Fruit fly (Drosophila melanogaster) whole organism, embryonic: Measurements from ENCODE around the gene Prx2.
A peak's percentile ranks its signal among the peaks of the same experiment; 100 is the strongest.

ENCODE experiments used
- Asciz ChIP-seq: fragments of 200-800 bp; sonication (Bioruptor generic); optimal IDR thresholded peaks from 2 replicates; lab custom pipeline; 2017; ENCODE audit warnings: missing biosample characterization, mild to moderate bottlenecking, missing genetic modification characterization, missing genetic modification reagents
- CG10209 ChIP-seq: fragments of 200-800 bp; sonication (Bioruptor generic); optimal IDR thresholded peaks from 3 replicates; lab custom pipeline; 2017; ENCODE audit warnings: missing biosample characterization, mild to moderate bottlenecking, missing genetic modification characterization, missing genetic modification reagents
- CG10431 ChIP-seq: fragments of 200-800 bp; sonication (Bioruptor generic); optimal IDR thresholded peaks from 3 replicates; lab custom pipeline; 2018; ENCODE audit warnings: missing biosample characterization, mild to moderate bottlenecking, missing genetic modification characterization
- CG11085 ChIP-seq: fragments of 200-800 bp; sonication (Bioruptor generic); IDR thresholded peaks from 2 replicates; pipeline ENCODE4 v1.3.6; 2022; ENCODE audit warnings: missing biosample characterization, missing genetic modification characterization
- CG12071 ChIP-seq: fragments of 200-800 bp; sonication (Bioruptor generic); optimal IDR thresholded peaks from 3 replicates; lab custom pipeline; 2018; ENCODE audit warnings: missing biosample characterization, mild to moderate bottlenecking, missing genetic modification characterization
- CG12236 ChIP-seq: fragments of 200-800 bp; sonication (Bioruptor generic); optimal IDR thresholded peaks from 2 replicates; lab custom pipeline; 2016; ENCODE audit warnings: missing biosample characterization, missing genetic modification characterization
- CG12744 ChIP-seq: fragments of 200-800 bp; sonication (Bioruptor generic); optimal IDR thresholded peaks from 2 replicates; lab custom pipeline; 2016; ENCODE audit warnings: missing biosample characterization, missing genetic modification characterization
- CG13287 ChIP-seq: fragments of 200-800 bp; sonication (Bioruptor generic); IDR thresholded peaks from 2 replicates; pipeline ENCODE4 v1.3.6; 2022; ENCODE audit warnings: missing biosample characterization, missing genetic modification characterization; ENCODE audit not compliant: partially characterized antibody
- CG16779 ChIP-seq: fragments of 200-800 bp; sonication (Bioruptor generic); IDR thresholded peaks from 2 replicates; pipeline ENCODE4 v1.3.6; 2022; ENCODE audit warnings: missing biosample characterization, missing genetic modification characterization
- CG16813 ChIP-seq: fragments of 200-800 bp; sonication (Bioruptor generic); IDR thresholded peaks from 3 replicates; pipeline ENCODE4 v1.3.6; 2022; ENCODE audit warnings: missing biosample characterization, missing genetic modification characterization; ENCODE audit not compliant: partially characterized antibody
- CG17612 ChIP-seq: fragments of 200-800 bp; sonication (Bioruptor generic); IDR thresholded peaks from 2 replicates; pipeline ENCODE4 v1.3.6; 2022; ENCODE audit warnings: missing biosample characterization, missing genetic modification characterization
- CG5953 ChIP-seq: fragments of 200-800 bp; sonication (Bioruptor generic); IDR thresholded peaks from 2 replicates; pipeline ENCODE4 v1.3.6; 2022; ENCODE audit warnings: missing biosample characterization, missing genetic modification characterization
- CG7271 ChIP-seq: fragments of 200-800 bp; sonication (Bioruptor generic); optimal IDR thresholded peaks from 2 replicates; lab custom pipeline; 2018; ENCODE audit warnings: missing biosample characterization, mild to moderate bottlenecking, missing genetic modification characterization, moderate library complexity
- CG7556 ChIP-seq: fragments of 200-800 bp; sonication (Bioruptor generic); optimal IDR thresholded peaks from 2 replicates; lab custom pipeline; 2017; ENCODE audit warnings: missing biosample characterization, mild to moderate bottlenecking, missing genetic modification characterization
- CoRest ChIP-seq: fragments of 200-800 bp; sonication (Bioruptor generic); optimal IDR thresholded peaks from 3 replicates; lab custom pipeline; 2018; ENCODE audit warnings: missing biosample characterization, mild to moderate bottlenecking, missing genetic modification characterization, moderate library complexity
- Eip74EF ChIP-seq, 2 experiments: fragments of 200-800 bp in 1 of 2; fragments of >200 bp in 1 of 2; sonication (Bioruptor generic) in 1 of 2; optimal IDR thresholded peaks; 2 replicates each; lab custom pipeline; 2017 to 2019; ENCODE audit warnings: missing biosample characterization in 2 of 2, missing genetic modification characterization in 2 of 2, mild to moderate bottlenecking in 1 of 2, moderate library complexity in 1 of 2
- HmgD ChIP-seq: fragments of 200-800 bp; sonication (Bioruptor generic); optimal IDR thresholded peaks from 3 replicates; lab custom pipeline; 2016; ENCODE audit warnings: missing biosample characterization, missing genetic modification characterization
- Hr3 ChIP-seq: fragments of 200-800 bp; sonication (Bioruptor generic); optimal IDR thresholded peaks from 3 replicates; lab custom pipeline; 2016; ENCODE audit warnings: missing biosample characterization, missing genetic modification characterization
- Hr39 ChIP-seq: fragments of >200 bp; optimal IDR thresholded peaks from 2 replicates; lab custom pipeline; 2017
- Neu2 ChIP-seq: fragments of 200-800 bp; sonication (Bioruptor generic); optimal IDR thresholded peaks from 3 replicates; lab custom pipeline; 2016; ENCODE audit warnings: missing biosample characterization, missing genetic modification characterization, borderline replicate concordance
- Pdp1 ChIP-seq, 2 experiments: fragments of 200-800 bp; sonication (Bioruptor generic); optimal IDR thresholded peaks; 3 replicates each; lab custom pipeline; 2016; ENCODE audit warnings: missing biosample characterization in 2 of 2, missing genetic modification characterization in 2 of 2, mild to moderate bottlenecking in 1 of 2, moderate library complexity in 1 of 2
- Usf ChIP-seq: fragments of 200-800 bp; sonication (Bioruptor generic); optimal IDR thresholded peaks from 2 replicates; lab custom pipeline; 2017; ENCODE audit warnings: missing genotype, missing biosample characterization, missing genetic modification characterization
- Xbp1 ChIP-seq: fragments of 200-800 bp; sonication (Bioruptor generic); optimal IDR thresholded peaks from 3 replicates; lab custom pipeline; 2016; ENCODE audit warnings: missing biosample characterization, mild to moderate bottlenecking, missing genetic modification characterization
- bbx ChIP-seq: fragments of 200-800 bp; sonication (Bioruptor generic); IDR thresholded peaks from 2 replicates; pipeline ENCODE4 v1.3.6; 2022; ENCODE audit warnings: missing biosample characterization, missing genetic modification characterization; ENCODE audit not compliant: partially characterized antibody
- cad ChIP-seq: fragments of >200 bp; optimal IDR thresholded peaks from 2 replicates; lab custom pipeline; 2017; ENCODE audit warnings: missing biosample characterization, missing genetic modification characterization
- disco-r ChIP-seq: fragments of 200-800 bp; sonication (Bioruptor generic); optimal IDR thresholded peaks from 2 replicates; lab custom pipeline; 2016; ENCODE audit warnings: missing biosample characterization, missing genetic modification characterization
- dm ChIP-seq: fragments of 200-800 bp; sonication (Bioruptor generic); optimal IDR thresholded peaks from 3 replicates; lab custom pipeline; 2016; ENCODE audit warnings: missing biosample characterization, missing genetic modification characterization
- dysf ChIP-seq: fragments of 200-800 bp; sonication (Bioruptor generic); IDR thresholded peaks from 3 replicates; pipeline ENCODE4 v1.3.6; 2022; ENCODE audit warnings: missing biosample characterization, missing genetic modification characterization
- emc ChIP-seq: fragments of 200-800 bp; sonication (Bioruptor generic); optimal IDR thresholded peaks from 2 replicates; lab custom pipeline; 2016; ENCODE audit warnings: missing biosample characterization, missing genetic modification characterization
- eve ChIP-seq, 2 experiments: fragments of >200 bp; optimal IDR thresholded peaks; 2 replicates each; lab custom pipeline; 2017; ENCODE audit warnings: missing biosample characterization in 2 of 2, missing genetic modification characterization in 2 of 2
- fd64A ChIP-seq: fragments of 200-800 bp; sonication (Bioruptor generic); optimal IDR thresholded peaks from 3 replicates; lab custom pipeline; 2018; ENCODE audit warnings: missing biosample characterization, mild to moderate bottlenecking, missing genetic modification characterization
- gcm2 ChIP-seq: fragments of 200-800 bp; sonication (Bioruptor generic); optimal IDR thresholded peaks from 2 replicates; lab custom pipeline; 2016; ENCODE audit warnings: missing biosample characterization, missing genetic modification characterization
- ham ChIP-seq: fragments of 200-800 bp; sonication (Bioruptor generic); IDR thresholded peaks from 2 replicates; pipeline ENCODE4 v1.3.6; 2022; ENCODE audit warnings: missing biosample characterization, missing genetic modification characterization
- kay ChIP-seq: fragments of 200-800 bp; sonication (Bioruptor generic); optimal IDR thresholded peaks from 2 replicates; lab custom pipeline; 2016; ENCODE audit warnings: missing biosample characterization, missing genetic modification characterization
- odd ChIP-seq: fragments of 200-800 bp; sonication (Bioruptor generic); optimal IDR thresholded peaks from 2 replicates; lab custom pipeline; 2017; ENCODE audit warnings: missing biosample characterization, mild to moderate bottlenecking, missing genetic modification characterization
- org-1 ChIP-seq: fragments of 200-800 bp; sonication (Bioruptor generic); optimal IDR thresholded peaks from 2 replicates; lab custom pipeline; 2017; ENCODE audit warnings: missing biosample characterization, missing genetic modification characterization
- pros ChIP-seq: fragments of 200-800 bp; sonication (Bioruptor generic); optimal IDR thresholded peaks from 3 replicates; lab custom pipeline; 2019; ENCODE audit warnings: missing biosample characterization, mild to moderate bottlenecking, missing genetic modification characterization, moderate library complexity
- pum ChIP-seq: fragments of 200-800 bp; sonication (Bioruptor generic); optimal IDR thresholded peaks from 2 replicates; lab custom pipeline; 2016; ENCODE audit warnings: missing biosample characterization, missing genetic modification characterization
- sens-2 ChIP-seq: fragments of 200-800 bp; sonication (Bioruptor generic); IDR thresholded peaks from 2 replicates; pipeline ENCODE4 v1.3.6; 2022; ENCODE audit warnings: missing biosample characterization, missing genetic modification characterization
- shn ChIP-seq: fragments of 200-800 bp; sonication (Bioruptor generic); optimal IDR thresholded peaks from 3 replicates; lab custom pipeline; 2016; ENCODE audit warnings: missing biosample characterization, missing genetic modification characterization
- sim ChIP-seq: fragments of 200-800 bp; sonication (Bioruptor generic); IDR thresholded peaks from 2 replicates; pipeline ENCODE4 v1.3.6; 2022; ENCODE audit warnings: missing biosample characterization, missing genetic modification characterization
- slou ChIP-seq: fragments of 200-800 bp; sonication (Bioruptor generic); optimal IDR thresholded peaks from 3 replicates; lab custom pipeline; 2016; ENCODE audit warnings: missing biosample characterization, missing genetic modification characterization
- usp ChIP-seq: fragments of >200 bp; optimal IDR thresholded peaks from 2 replicates; lab custom pipeline; 2017; ENCODE audit warnings: missing biosample characterization, missing genetic modification characterization

Prx2 gene

DNA sequence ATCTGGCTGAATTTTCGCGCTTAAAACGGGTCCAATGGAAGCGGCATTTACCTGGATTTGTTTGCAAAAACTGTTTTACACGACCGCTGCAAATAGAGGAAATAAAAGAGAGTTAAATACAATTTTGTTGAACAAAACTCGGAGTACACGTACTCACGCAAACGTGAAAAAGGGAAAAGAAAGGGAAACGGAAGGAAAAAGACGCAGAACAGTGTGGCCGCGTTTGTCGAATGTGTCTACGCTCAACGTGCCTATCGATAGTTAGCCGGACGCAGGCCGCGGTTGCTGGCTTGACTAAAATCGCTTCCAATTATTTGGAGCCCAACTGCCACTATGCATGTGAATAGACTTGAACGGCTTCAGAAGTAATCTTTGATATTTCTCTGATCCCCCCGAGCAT, 7.8 kb downstream of the Prx2 start, which contains the start of gene RpS15Aa (continued):
- peak; percentile 40 for TF ChIP-seq CG12744 (GFP tag; lab: Kevin White, UChicago)
- no peak; the same call in 1 of the 2 replicates for TF ChIP-seq sim (GFP tag; lab: Robert Waterston, UW)
- peak; percentile 40 for TF ChIP-seq emc (GFP tag; lab: Kevin White, UChicago)
- peak; percentile 60 for TF ChIP-seq bbx (GFP tag; lab: Robert Waterston, UW)
- TF ChIP-seq CG11085 (GFP tag; lab: Robert Waterston, UW): peak; percentile 87
- no peak for TF ChIP-seq kay (GFP tag; lab: Kevin White, UChicago)
- peak; percentile 60 for TF ChIP-seq disco-r (GFP tag; lab: Kevin White, UChicago)
- TF ChIP-seq CG12071 (GFP tag; lab: Kevin White, UChicago): peak; percentile 76
- peak; percentile 60 for TF ChIP-seq CG17612 (GFP tag; lab: Robert Waterston, UW)
- TF ChIP-seq odd (GFP tag; lab: Kevin White, UChicago): peak; percentile 71
- no peak for TF ChIP-seq pros (GFP tag; lab: Kevin White, UChicago)
- TF ChIP-seq dysf: peak; percentile 77
- TF ChIP-seq slou: peak; percentile 59
- peak; percentile 80 for TF ChIP-seq sens-2
- TF ChIP-seq Usf (GFP tag; lab: Kevin White, UChicago): peak; percentile 74
- peak; percentile 75 for TF ChIP-seq CG10209 (GFP tag; lab: Kevin White, UChicago)
- peak; percentile 75 for TF ChIP-seq CG7271 (tag; lab: Kevin White, UChicago)
- peak; percentile 40 for TF ChIP-seq CG13287 (GFP tag; lab: Robert Waterston, UW)
- TF ChIP-seq eve (GFP tag; optimal IDR thresholded peaks at IDR 0.05; lab: Kevin White, UChicago): no peak
- peak; percentile 35 for TF ChIP-seq gcm2 (GFP tag; lab: Kevin White, UChicago)
- peak; percentile 73 for TF ChIP-seq dm
- TF ChIP-seq cad (GFP tag; lab: Kevin White, UChicago): no peak
- peak; percentile 48 for TF ChIP-seq CoRest (tag; lab: Kevin White, UChicago)
- peak; percentile 77 for TF ChIP-seq HmgD
- TF ChIP-seq Hr39 (lab: Kevin White, UChicago): no peak
- TF ChIP-seq Hr3: peak; percentile 34
- TF ChIP-seq Pdp1 (GFP tag; optimal IDR thresholded peaks at IDR 0.05; lab: Kevin White, UChicago): peak; percentile 53 to 69
- peak; percentile 47 for TF ChIP-seq Neu2 (GFP tag; lab: Kevin White, UChicago)
- 0 out of 2 replicates have a peak, but pooled peaks have one; percentile 17 for TF ChIP-seq CG16779 (GFP tag; lab: Robert Waterston, UW)
- peak; percentile 78 for TF ChIP-seq Asciz
- no peak for TF ChIP-seq ham (GFP tag; lab: Robert Waterston, UW)
- peak; percentile 57 for TF ChIP-seq CG12236 (GFP tag; lab: Kevin White, UChicago)
- peak; percentile 65 for TF ChIP-seq shn (GFP tag; lab: Kevin White, UChicago)
- TF ChIP-seq Eip74EF (GFP tag; optimal IDR thresholded peaks at IDR 0.05; lab: Kevin White, UChicago): peak in 1 of 2 experiments; percentile 44
- peak; percentile 68 for TF ChIP-seq fd64A (GFP tag; lab: Kevin White, UChicago)
- peak; percentile 55 for TF ChIP-seq CG5953 (GFP tag; lab: Robert Waterston, UW)
- peak; percentile 74 for TF ChIP-seq Xbp1 (GFP tag; lab: Kevin White, UChicago)
- peak; percentile 38 for TF ChIP-seq pum
- TF ChIP-seq org-1 (GFP tag; lab: Kevin White, UChicago): peak; percentile 60
- no peak for TF ChIP-seq CG7556 (GFP tag; lab: Kevin White, UChicago)
- TF ChIP-seq CG10431: peak; percentile 81
- peak; percentile 65; the same call in 2 of the 3 replicates for TF ChIP-seq CG16813 (GFP tag; lab: Robert Waterston, UW)
- no peak for TF ChIP-seq usp (GFP tag; lab: Kevin White, UChicago)
- TF ChIP-seq, all 482 proteins: peak for 411
